Fruit fly (Drosophila melanogaster): ENCODE results near the gene Cyp4d2.
A peak's percentile ranks its signal among the peaks of the same experiment; 100 is the strongest.

Gene Cyp4d2

dm6 chrX:2135868-2136787 lies 39.7 kb upstream of the Cyp4d2 start (continued):
- no peak for TF ChIP-seq Hr3 (GFP tag; optimal IDR thresholded peaks at IDR 0.05)
- no peak for TF ChIP-seq CG10543 (GFP tag; optimal IDR thresholded peaks at IDR 0.05)
- TF ChIP-seq ase (GFP tag; IDR thresholded peaks at IDR 0.05): no peak
- no peak for TF ChIP-seq dmrt11E (tag; optimal IDR thresholded peaks at IDR 0.05)
- peak; percentile 20 for TF ChIP-seq ash1 (GFP tag; optimal IDR thresholded peaks at IDR 0.05)
- TF ChIP-seq row (GFP tag; IDR thresholded peaks at IDR 0.05): peak; percentile 76
- no peak for TF ChIP-seq slou (GFP tag; optimal IDR thresholded peaks at IDR 0.05)
- TF ChIP-seq CG7987 (GFP tag; optimal IDR thresholded peaks at IDR 0.05): no peak
- no peak for TF ChIP-seq gsb (GFP tag; IDR thresholded peaks at IDR 0.05)
- peak; percentile 45 for TF ChIP-seq CG13424 (tag; optimal IDR thresholded peaks at IDR 0.05)
- no peak for TF ChIP-seq CG2116 (GFP tag; optimal IDR thresholded peaks at IDR 0.05)
- TF ChIP-seq CG6683 (GFP tag; optimal IDR thresholded peaks at IDR 0.05): no peak
- no peak for TF ChIP-seq CkIIα-i1 (GFP tag; IDR thresholded peaks at IDR 0.05)
- no peak for TF ChIP-seq Max (GFP tag; optimal IDR thresholded peaks at IDR 0.05)
- TF ChIP-seq pita (GFP tag; optimal IDR thresholded peaks at IDR 0.05): no peak
- peak; percentile 82 for TF ChIP-seq lov (optimal IDR thresholded peaks at IDR 0.05)
- no peak for TF ChIP-seq lov (GFP tag; IDR thresholded peaks at IDR 0.05)
- TF ChIP-seq ham (GFP tag; IDR thresholded peaks at IDR 0.05): no peak
- no peak for TF ChIP-seq CG7963 (GFP tag; IDR thresholded peaks at IDR 0.05; ENCODE audit: partially characterized antibody)
- TF ChIP-seq stc (GFP tag; IDR thresholded peaks at IDR 0.05): no peak; the same call in 1 of the 2 replicates
- peak; percentile 12 for TF ChIP-seq CG13624 (GFP tag; optimal IDR thresholded peaks at IDR 0.05)
- peak; percentile 30 for TF ChIP-seq CG3281 (GFP tag; optimal IDR thresholded peaks at IDR 0.05)
- peak; percentile 51 for TF ChIP-seq ind (GFP tag; optimal IDR thresholded peaks at IDR 0.05)
- TF ChIP-seq E2f1 (GFP tag; IDR thresholded peaks at IDR 0.05): no peak; the same call in 1 of the 2 replicates
- TF ChIP-seq Kr (GFP tag; optimal IDR thresholded peaks at IDR 0.05): no peak
- no peak for TF ChIP-seq CG10979 (tag; optimal IDR thresholded peaks at IDR 0.05)
- TF ChIP-seq H2.0 (GFP tag; IDR thresholded peaks at IDR 0.05): peak; percentile 41
- TF ChIP-seq chif (GFP tag; optimal IDR thresholded peaks at IDR 0.05): peak in 1 of 2 experiments; percentile 42
- TF ChIP-seq CG3995 (GFP tag; optimal IDR thresholded peaks at IDR 0.05): no peak
- TF ChIP-seq zen (tag; optimal IDR thresholded peaks at IDR 0.05): no peak
- TF ChIP-seq CG14965 (GFP tag; optimal IDR thresholded peaks at IDR 0.05; ENCODE audit: borderline replicate concordance): no peak
- TF ChIP-seq CG14050 (GFP tag; IDR thresholded peaks at IDR 0.05): peak; percentile 47; the same call in 1 of the 3 replicates
- TF ChIP-seq Med (GFP tag): peak; percentile 53
- no peak for TF ChIP-seq Sry-δ (GFP tag; optimal IDR thresholded peaks at IDR 0.05)
- TF ChIP-seq CG2889 (GFP tag; IDR thresholded peaks at IDR 0.05): no peak
- peak; percentile 15 for TF ChIP-seq nmo (GFP tag; optimal IDR thresholded peaks at IDR 0.05)
- TF ChIP-seq CG7745 (tag; optimal IDR thresholded peaks at IDR 0.05): no peak
- no peak for TF ChIP-seq Scr (GFP tag; IDR thresholded peaks at IDR 0.05; ENCODE audit: partially characterized antibody)
- TF ChIP-seq CG5245 (GFP tag; optimal IDR thresholded peaks at IDR 0.05): no peak
- peak; percentile 58 for TF ChIP-seq jumu (GFP tag; optimal IDR thresholded peaks at IDR 0.05)
- no peak for TF ChIP-seq Six4 (GFP tag; optimal IDR thresholded peaks at IDR 0.05)
- TF ChIP-seq Doc3 (GFP tag; IDR thresholded peaks at IDR 0.05; ENCODE audit: partially characterized antibody): no peak
- TF ChIP-seq disco-r (GFP tag; optimal IDR thresholded peaks at IDR 0.05): no peak
- TF ChIP-seq CG11723 (GFP tag; optimal IDR thresholded peaks at IDR 0.05): no peak
- no peak for TF ChIP-seq HHEX (GFP tag; optimal IDR thresholded peaks at IDR 0.05)
- TF ChIP-seq Abd-B (GFP tag; optimal IDR thresholded peaks at IDR 0.05): peak; percentile 44
- TF ChIP-seq gro (GFP tag; optimal IDR thresholded peaks at IDR 0.05): no peak
- TF ChIP-seq B-H1 (GFP tag; IDR thresholded peaks at IDR 0.05): peak; percentile 11; the same call in 1 of the 3 replicates
- TF ChIP-seq CG2875 (GFP tag; optimal IDR thresholded peaks at IDR 0.05): no peak

Data from whole organism, embryonic.